Fruit fly (Drosophila melanogaster) whole organism, embryonic: ENCODE data around the gene CG43815.

ENCODE experiments used
- Antp ChIP-seq: fragments of 200-800 bp; sonication (Bioruptor generic); optimal IDR thresholded peaks from 3 replicates; lab custom pipeline; 2016; ENCODE audit warnings: missing biosample characterization, missing genetic modification characterization
- Bdp1 ChIP-seq: fragments of 200-800 bp; sonication (Bioruptor generic); optimal IDR thresholded peaks from 3 replicates; lab custom pipeline; 2016; ENCODE audit warnings: missing biosample characterization, missing genetic modification characterization
- CG11085 ChIP-seq: fragments of 200-800 bp; sonication (Bioruptor generic); IDR thresholded peaks from 2 replicates; pipeline ENCODE4 v1.3.6; 2022; ENCODE audit warnings: missing biosample characterization, missing genetic modification characterization
- CG11504 ChIP-seq: fragments of 200-800 bp; sonication (Bioruptor generic); optimal IDR thresholded peaks from 3 replicates; lab custom pipeline; 2019; ENCODE audit warnings: missing biosample characterization, mild to moderate bottlenecking, missing genetic modification characterization, moderate library complexity
- CG13123 ChIP-seq: fragments of 200-800 bp; sonication (Bioruptor generic); optimal IDR thresholded peaks from 2 replicates; lab custom pipeline; 2016; ENCODE audit warnings: missing biosample characterization, missing genetic modification characterization
- CG14667 ChIP-seq: fragments of 200-800 bp; sonication (Bioruptor generic); IDR thresholded peaks from 2 replicates; pipeline ENCODE4 v1.3.6; 2022; ENCODE audit warnings: missing biosample characterization, missing genetic modification characterization
- CG1647 ChIP-seq: fragments of 200-800 bp; sonication (Bioruptor generic); optimal IDR thresholded peaks from 3 replicates; lab custom pipeline; 2016; ENCODE audit warnings: missing biosample characterization, missing genetic modification characterization
- CG16813 ChIP-seq: fragments of 200-800 bp; sonication (Bioruptor generic); IDR thresholded peaks from 3 replicates; pipeline ENCODE4 v1.3.6; 2022; ENCODE audit warnings: missing biosample characterization, missing genetic modification characterization; ENCODE audit not compliant: partially characterized antibody
- CG17328 ChIP-seq: fragments of 200-800 bp; sonication (Bioruptor generic); IDR thresholded peaks from 2 replicates; pipeline ENCODE4 v1.3.6; 2022; ENCODE audit warnings: missing biosample characterization, missing genetic modification characterization
- CG17829 ChIP-seq: fragments of 200-800 bp; optimal IDR thresholded peaks from 2 replicates; lab custom pipeline; 2019; ENCODE audit warnings: missing biosample characterization, mild to moderate bottlenecking, missing genetic modification characterization, moderate library complexity
- CG1792 ChIP-seq: fragments of 200-800 bp; sonication (Bioruptor generic); optimal IDR thresholded peaks from 2 replicates; lab custom pipeline; 2016; ENCODE audit warnings: missing biosample characterization, missing genetic modification characterization
- CG18011 ChIP-seq: fragments of 200-800 bp; sonication (Bioruptor generic); optimal IDR thresholded peaks from 2 replicates; lab custom pipeline; 2017; ENCODE audit warnings: missing biosample characterization, missing genetic modification characterization, mild to moderate bottlenecking, moderate library complexity, missing genotype
- CG2199 ChIP-seq: fragments of 200-800 bp; sonication (Bioruptor generic); IDR thresholded peaks from 3 replicates; pipeline ENCODE4 v1.3.6; 2022; ENCODE audit warnings: missing biosample characterization, missing genetic modification characterization
- CG31365 ChIP-seq: fragments of 200-800 bp; sonication (Bioruptor generic); optimal IDR thresholded peaks from 2 replicates; lab custom pipeline; 2018; ENCODE audit warnings: missing biosample characterization, mild to moderate bottlenecking, missing genetic modification characterization
- CG34422 ChIP-seq: fragments of 200-800 bp; sonication (Bioruptor generic); IDR thresholded peaks from 3 replicates; pipeline ENCODE4 v1.3.6; 2022; ENCODE audit warnings: missing biosample characterization, missing genetic modification characterization
- CG3726 ChIP-seq: fragments of 200-800 bp; sonication (Bioruptor generic); IDR thresholded peaks from 3 replicates; pipeline ENCODE4, ENCODE4 v1.3.6; 2022; ENCODE audit warnings: missing biosample characterization, missing genetic modification characterization
- CG3995 ChIP-seq: fragments of 200-800 bp; sonication (Bioruptor generic); optimal IDR thresholded peaks from 3 replicates; lab custom pipeline; 2016; ENCODE audit warnings: missing biosample characterization, missing genetic modification characterization
- CG4707 ChIP-seq: fragments of 200-800 bp; sonication (Bioruptor generic); optimal IDR thresholded peaks from 2 replicates; lab custom pipeline; 2018; ENCODE audit warnings: missing biosample characterization, mild to moderate bottlenecking, missing genetic modification characterization, moderate library complexity
- CG6254 ChIP-seq: fragments of 200-800 bp; sonication (Bioruptor generic); optimal IDR thresholded peaks from 3 replicates; lab custom pipeline; 2017; ENCODE audit warnings: mild to moderate bottlenecking, missing biosample characterization, missing genetic modification reagents, missing genetic modification characterization
- CG7271 ChIP-seq: fragments of 200-800 bp; sonication (Bioruptor generic); optimal IDR thresholded peaks from 2 replicates; lab custom pipeline; 2018; ENCODE audit warnings: missing biosample characterization, mild to moderate bottlenecking, missing genetic modification characterization, moderate library complexity
- CG7556 ChIP-seq: fragments of 200-800 bp; sonication (Bioruptor generic); optimal IDR thresholded peaks from 2 replicates; lab custom pipeline; 2017; ENCODE audit warnings: missing biosample characterization, mild to moderate bottlenecking, missing genetic modification characterization
- CG9215 ChIP-seq: fragments of 200-800 bp; sonication (Bioruptor generic); IDR thresholded peaks from 2 replicates; pipeline ENCODE4 v1.3.6; 2022; ENCODE audit warnings: missing biosample characterization, missing genetic modification characterization
- CG9609 ChIP-seq: fragments of 200-800 bp; sonication (Bioruptor generic); optimal IDR thresholded peaks from 3 replicates; lab custom pipeline; 2016; ENCODE audit warnings: missing biosample characterization, missing genetic modification characterization
- CG9727 ChIP-seq: fragments of 200-800 bp; sonication (Bioruptor generic); optimal IDR thresholded peaks from 3 replicates; lab custom pipeline; 2017; ENCODE audit warnings: missing biosample characterization, mild to moderate bottlenecking, missing genetic modification characterization
- CkIIα-i1 ChIP-seq: fragments of 200-800 bp; sonication (Bioruptor generic); IDR thresholded peaks from 2 replicates; pipeline ENCODE4 v1.3.6; 2022; ENCODE audit warnings: missing biosample characterization, missing genetic modification characterization
- Dip2 ChIP-seq: fragments of 200-800 bp; sonication (Bioruptor generic); IDR thresholded peaks from 2 replicates; pipeline ENCODE4 v1.3.6; 2022; ENCODE audit warnings: missing biosample characterization, missing genetic modification characterization
- Doc2 ChIP-seq: fragments of 200-800 bp; sonication (Bioruptor generic); IDR thresholded peaks from 2 replicates; pipeline ENCODE4 v1.3.6; 2022; ENCODE audit warnings: missing biosample characterization, missing genetic modification characterization
- Dref ChIP-seq: fragments of 200-800 bp; sonication (Bioruptor generic); IDR thresholded peaks from 2 replicates; pipeline ENCODE4 v1.3.6; 2022; ENCODE audit warnings: missing biosample characterization, missing genetic modification characterization
- Fer2 ChIP-seq: fragments of 200-800 bp; sonication (Bioruptor generic); optimal IDR thresholded peaks from 2 replicates; lab custom pipeline; 2018; ENCODE audit warnings: missing biosample characterization, mild to moderate bottlenecking, missing genetic modification characterization, moderate library complexity
- Hr3 ChIP-seq: fragments of 200-800 bp; sonication (Bioruptor generic); optimal IDR thresholded peaks from 3 replicates; lab custom pipeline; 2016; ENCODE audit warnings: missing biosample characterization, missing genetic modification characterization
- Kr ChIP-seq: fragments of 200-800 bp; sonication (Bioruptor generic); optimal IDR thresholded peaks from 2 replicates; lab custom pipeline; 2017; ENCODE audit warnings: missing biosample characterization, mild to moderate bottlenecking, missing genetic modification characterization
- Lpt ChIP-seq: fragments of >200 bp; optimal IDR thresholded peaks from 2 replicates; lab custom pipeline; 2018; ENCODE audit warnings: missing biosample characterization, missing genetic modification characterization
- Oaz ChIP-seq: fragments of 200-800 bp; sonication (Bioruptor generic); IDR thresholded peaks from 2 replicates; pipeline ENCODE4 v1.3.6; 2022; ENCODE audit warnings: missing biosample characterization, missing genetic modification characterization
- PHDP ChIP-seq: fragments of 200-800 bp; sonication (Bioruptor generic); optimal IDR thresholded peaks from 3 replicates; lab custom pipeline; 2018; ENCODE audit warnings: missing biosample characterization, mild to moderate bottlenecking, missing genetic modification characterization, moderate library complexity
- Rx ChIP-seq: fragments of 200-800 bp; sonication (Bioruptor generic); IDR thresholded peaks from 2 replicates; pipeline ENCODE4 v1.3.6; 2022; ENCODE audit warnings: missing biosample characterization, missing genetic modification characterization
- Ssrp ChIP-seq: fragments of 200-800 bp; sonication (Bioruptor generic); optimal IDR thresholded peaks from 2 replicates; lab custom pipeline; 2018; ENCODE audit warnings: missing biosample characterization, mild to moderate bottlenecking, missing genetic modification characterization, moderate library complexity
- bcd ChIP-seq: fragments of 200-800 bp; sonication (Bioruptor generic); optimal IDR thresholded peaks from 2 replicates; lab custom pipeline; 2017; ENCODE audit warnings: missing biosample characterization, mild to moderate bottlenecking, missing genetic modification characterization
- chif ChIP-seq, 2 experiments: fragments of 200-800 bp; sonication (Bioruptor generic); optimal IDR thresholded peaks; 3 replicates each; lab custom pipeline; 2016; ENCODE audit warnings: missing biosample characterization in 2 of 2, missing genetic modification characterization in 2 of 2
- dm ChIP-seq: fragments of 200-800 bp; sonication (Bioruptor generic); optimal IDR thresholded peaks from 3 replicates; lab custom pipeline; 2016; ENCODE audit warnings: missing biosample characterization, missing genetic modification characterization
- dmrt11E ChIP-seq: fragments of 200-800 bp; sonication (Bioruptor generic); optimal IDR thresholded peaks from 3 replicates; lab custom pipeline; 2018; ENCODE audit warnings: missing biosample characterization, mild to moderate bottlenecking, missing genetic modification characterization, moderate library complexity
- fd102C ChIP-seq: fragments of 200-800 bp; sonication (Bioruptor generic); optimal IDR thresholded peaks from 2 replicates; lab custom pipeline; 2018; ENCODE audit warnings: missing biosample characterization, mild to moderate bottlenecking, missing genetic modification characterization, moderate library complexity
- klu ChIP-seq: fragments of 200-800 bp; sonication (Bioruptor generic); IDR thresholded peaks from 2 replicates; pipeline ENCODE4 v1.3.6; 2022; ENCODE audit warnings: missing biosample characterization, missing genetic modification characterization
- lilli ChIP-seq: fragments of 200-800 bp; sonication (Bioruptor generic); optimal IDR thresholded peaks from 3 replicates; lab custom pipeline; 2016; ENCODE audit warnings: missing biosample characterization, missing genetic modification characterization
- lmd ChIP-seq: fragments of 200-800 bp; sonication (Bioruptor generic); IDR thresholded peaks from 2 replicates; pipeline ENCODE4 v1.3.6; 2022; ENCODE audit warnings: missing biosample characterization, missing genetic modification characterization
- maf-S ChIP-seq: fragments of 200-800 bp; sonication (Bioruptor generic); optimal IDR thresholded peaks from 2 replicates; lab custom pipeline; 2016; ENCODE audit warnings: missing biosample characterization, missing genetic modification characterization
- ranshi ChIP-seq: fragments of 200-800 bp; sonication (Bioruptor generic); IDR thresholded peaks from 2 replicates; pipeline ENCODE4 v1.3.6; 2022; ENCODE audit warnings: missing biosample characterization, missing genetic modification characterization
- row ChIP-seq: fragments of 200-800 bp; sonication (Bioruptor generic); IDR thresholded peaks from 3 replicates; pipeline ENCODE4 v1.3.6; 2022; ENCODE audit warnings: missing biosample characterization, missing genetic modification characterization
- shn ChIP-seq: fragments of 200-800 bp; sonication (Bioruptor generic); optimal IDR thresholded peaks from 3 replicates; lab custom pipeline; 2016; ENCODE audit warnings: missing biosample characterization, missing genetic modification characterization
- sima ChIP-seq: fragments of 200-800 bp; sonication (Bioruptor generic); optimal IDR thresholded peaks from 2 replicates; lab custom pipeline; 2016; ENCODE audit warnings: missing biosample characterization, missing genetic modification characterization
- slbo ChIP-seq: fragments of 200-800 bp; sonication (Bioruptor generic); IDR thresholded peaks from 2 replicates; pipeline ENCODE4 v1.3.6; 2022; ENCODE audit warnings: missing biosample characterization, missing genetic modification characterization
- slp2 ChIP-seq: fragments of 200-800 bp; sonication (Bioruptor generic); optimal IDR thresholded peaks from 2 replicates; lab custom pipeline; 2016; ENCODE audit warnings: missing biosample characterization, missing genetic modification characterization
- wdn ChIP-seq: fragments of 200-800 bp; sonication (Bioruptor generic); IDR thresholded peaks from 2 replicates; pipeline ENCODE4 v1.3.6; 2022; ENCODE audit warnings: missing biosample characterization, missing genetic modification characterization

CG43815 gene

dm6 chr2L:3532973-3533525 lies 43.0 kb upstream of the CG43815 start (continued):
- TF ChIP-seq klu (GFP tag; lab: Robert Waterston, UW) (no peak), CG18011 (GFP tag; lab: Kevin White, UChicago) (no peak), lilli (GFP tag; lab: Kevin White, UChicago) (peak; percentile 42), CG7271 (tag; lab: Kevin White, UChicago) (peak; percentile 78), CG1647 (GFP tag; lab: Kevin White, UChicago) (peak; percentile 20), Dip2 (GFP tag; lab: Robert Waterston, UW) (no peak), CG2199 (GFP tag; lab: Robert Waterston, UW) (no peak), maf-S (GFP tag; lab: Kevin White, UChicago) (peak; percentile 52), CG7556 (GFP tag; lab: Kevin White, UChicago) (peak; percentile 22), CkIIα-i1 (no peak), CG9609 (GFP tag; lab: Kevin White, UChicago) (peak; percentile 56), Bdp1 (no peak), CG16813 (GFP tag; lab: Robert Waterston, UW) (no peak), CG3995 (GFP tag; lab: Kevin White, UChicago) (no peak), Doc2 (no peak), Ssrp (tag; lab: Kevin White, UChicago) (peak; percentile 43), lmd (GFP tag; lab: Robert Waterston, UW) (peak; percentile 47), Dref (GFP tag; lab: Robert Waterston, UW) (no peak), sima (no peak), CG4707 (GFP tag; lab: Kevin White, UChicago) (peak; percentile 17), CG13123 (GFP tag; lab: Kevin White, UChicago) (peak; percentile 10), PHDP (tag; lab: Kevin White, UChicago) (no peak), CG17829 (peak; percentile 76), CG17328 (GFP tag; lab: Robert Waterston, UW) (peak; percentile 75), Hr3 (peak; percentile 11), Kr (GFP tag; lab: Kevin White, UChicago) (no peak), shn (peak; percentile 44), CG31365 (tag; lab: Kevin White, UChicago) (no peak), CG3726 (GFP tag; lab: Robert Waterston, UW) (no peak), slbo (GFP tag; lab: Robert Waterston, UW) (no peak), Rx (GFP tag; lab: Robert Waterston, UW) (peak; percentile 31; the same call in 1 of the 2 replicates), CG1792 (GFP tag; lab: Kevin White, UChicago) (peak; percentile 21), slp2 (peak; percentile 44), row (GFP tag; lab: Robert Waterston, UW) (peak; percentile 53), CG9215 (GFP tag; lab: Robert Waterston, UW) (no peak), dm (GFP tag; lab: Kevin White, UChicago) (peak; percentile 11), fd102C (peak; percentile 93), CG6254 (peak; percentile 50), Lpt (no peak), CG34422 (GFP tag; lab: Robert Waterston, UW) (no peak), wdn (no peak), CG11085 (GFP tag; lab: Robert Waterston, UW) (no peak), dmrt11E (tag; lab: Kevin White, UChicago) (peak; percentile 82), Fer2 (tag; lab: Kevin White, UChicago) (no peak), Oaz (GFP tag; lab: Robert Waterston, UW) (0 out of 2 replicates have a peak, but pooled peaks have one; percentile 12), Antp (peak; percentile 70), CG11504 (tag; lab: Kevin White, UChicago) (peak; percentile 51), ranshi (peak; percentile 33; the same call in 1 of the 2 replicates), bcd (GFP tag; lab: Kevin White, UChicago) (peak; percentile 8), chif (GFP tag; optimal IDR thresholded peaks at IDR 0.05; lab: Kevin White, UChicago) (peak; percentile 44 to 76), CG9727 (GFP tag; lab: Kevin White, UChicago) (peak; percentile 85), CG14667 (GFP tag; lab: Robert Waterston, UW) (peak; percentile 21; the same call in 1 of the 2 replicates)
